Fruit fly (Drosophila melanogaster) whole organism: Measurements from ENCODE around the gene CG12576.

Source experiments
- CG8478 ChIP-seq: fragments of >200 bp; optimal IDR thresholded peaks from 2 replicates; lab custom pipeline; 2018; ENCODE audit warnings: inconsistent platforms
- Dll ChIP-seq: fragments of >200 bp; optimal IDR thresholded peaks from 2 replicates; lab custom pipeline; 2017
- EcR ChIP-seq, 2 experiments: fragments of >200 bp; optimal IDR thresholded peaks; 2 replicates each; lab custom pipeline; 2017; ENCODE audit warnings: missing biosample characterization in 2 of 2, missing genetic modification characterization in 2 of 2, missing genetic modification reagents in 2 of 2
- pan ChIP-seq: fragments of >200 bp; optimal IDR thresholded peaks from 2 replicates; lab custom pipeline; 2017
- psq ChIP-seq: fragments of >200 bp; optimal IDR thresholded peaks from 2 replicates; lab custom pipeline; 2017
- usp ChIP-seq: fragments of >200 bp; optimal IDR thresholded peaks from 2 replicates; lab custom pipeline; 2017; ENCODE audit warnings: missing biosample characterization, missing genetic modification characterization, mixed read lengths

Gene CG12576

dm6 chrX:22481860-22482544 lies at the start of gene CG12576, which contains the start of gene Cp110:
CG12576 (minus strand) TSS chrX:22482357.
Cp110 (plus strand) TSS chrX:22482082.
- no peak for TF ChIP-seq CG8478 (lab: Kevin White, UChicago)
- TF ChIP-seq psq (lab: Kevin White, UChicago) = no peak
- no peak for TF ChIP-seq Dll (lab: Kevin White, UChicago)
- TF ChIP-seq pan (lab: Kevin White, UChicago) = no peak

dm6 chrX:22529664-22530321 lies 47.6 kb upstream of the CG12576 start, which contains the start of gene S6kII:
S6kII (plus strand) TSS chrX:22529964.
- no peak for TF ChIP-seq pan (lab: Kevin White, UChicago)
- TF ChIP-seq psq (lab: Kevin White, UChicago) = no peak
- no peak for TF ChIP-seq EcR (GFP tag; optimal IDR thresholded peaks at IDR 0.05; lab: Kevin White, UChicago)
- TF ChIP-seq Dll (lab: Kevin White, UChicago) = no peak
- TF ChIP-seq CG8478 (lab: Kevin White, UChicago) = no peak
- no peak for TF ChIP-seq usp (GFP tag; lab: Kevin White, UChicago)

- TF ChIP-seq Dll (lab: Kevin White, UChicago) (no peak), psq (lab: Kevin White, UChicago) (no peak), CG8478 (lab: Kevin White, UChicago) (no peak), usp (GFP tag; lab: Kevin White, UChicago) (no peak), EcR (GFP tag; optimal IDR thresholded peaks at IDR 0.05; lab: Kevin White, UChicago) (no peak), pan (lab: Kevin White, UChicago) (no peak)
These were observed 45.1 kb upstream of the CG12576 start for dm6 chrX:22527210-22527609.

dm6 chrX:22514948-22515347 lies 32.8 kb upstream of the CG12576 start, which contains the start of gene CG17600:
CG17600 (plus strand) TSS chrX:22515197.
- TF ChIP-seq usp (GFP tag; lab: Kevin White, UChicago) = no peak
- no peak for TF ChIP-seq Dll (lab: Kevin White, UChicago)
- TF ChIP-seq psq (lab: Kevin White, UChicago) = no peak
- no peak for TF ChIP-seq EcR (GFP tag; optimal IDR thresholded peaks at IDR 0.05; lab: Kevin White, UChicago)
- no peak for TF ChIP-seq CG8478 (lab: Kevin White, UChicago)
- TF ChIP-seq pan (lab: Kevin White, UChicago) = no peak

dm6 chrX:22512071-22512470 lies 29.9 kb upstream of the CG12576 start:
- no peak for TF ChIP-seq psq (lab: Kevin White, UChicago)
- no peak for TF ChIP-seq EcR (GFP tag; optimal IDR thresholded peaks at IDR 0.05; lab: Kevin White, UChicago)
- no peak for TF ChIP-seq pan (lab: Kevin White, UChicago)
- TF ChIP-seq Dll (lab: Kevin White, UChicago) = no peak
- TF ChIP-seq CG8478 (lab: Kevin White, UChicago) = no peak
- no peak for TF ChIP-seq usp (GFP tag; lab: Kevin White, UChicago)

dm6 chrX:22510776-22511175 lies 28.6 kb upstream of the CG12576 start:
- no peak for TF ChIP-seq EcR (GFP tag; optimal IDR thresholded peaks at IDR 0.05; lab: Kevin White, UChicago)
- TF ChIP-seq pan (lab: Kevin White, UChicago) = no peak

- TF ChIP-seq usp (GFP tag; lab: Kevin White, UChicago) (no peak), CG8478 (lab: Kevin White, UChicago) (no peak), pan (lab: Kevin White, UChicago) (no peak), psq (lab: Kevin White, UChicago) (no peak)
These were observed 26.9 kb upstream of the CG12576 start for dm6 chrX:22509085-22509484.

- TF ChIP-seq CG8478 (lab: Kevin White, UChicago) (no peak), EcR (GFP tag; optimal IDR thresholded peaks at IDR 0.05; lab: Kevin White, UChicago) (no peak), Dll (lab: Kevin White, UChicago) (no peak), psq (lab: Kevin White, UChicago) (no peak), usp (GFP tag; lab: Kevin White, UChicago) (no peak), pan (lab: Kevin White, UChicago) (no peak)
These were observed 20.1 kb upstream of the CG12576 start for dm6 chrX:22502225-22502624.

- TF ChIP-seq pan (lab: Kevin White, UChicago) = no peak
- no peak for TF ChIP-seq CG8478 (lab: Kevin White, UChicago)
- TF ChIP-seq psq (lab: Kevin White, UChicago) = no peak
- no peak for TF ChIP-seq EcR (GFP tag; optimal IDR thresholded peaks at IDR 0.05; lab: Kevin White, UChicago)
- no peak for TF ChIP-seq Dll (lab: Kevin White, UChicago)
- no peak for TF ChIP-seq usp (GFP tag; lab: Kevin White, UChicago)
These were observed 17.4 kb upstream of the CG12576 start for dm6 chrX:22499557-22499956.

dm6 chrX:22491028-22491769 lies 9.0 kb upstream of the CG12576 start:
- no peak for TF ChIP-seq usp (GFP tag; lab: Kevin White, UChicago)
- no peak for TF ChIP-seq pan (lab: Kevin White, UChicago)
- TF ChIP-seq CG8478 (lab: Kevin White, UChicago) = no peak
- no peak for TF ChIP-seq psq (lab: Kevin White, UChicago)
- no peak for TF ChIP-seq EcR (GFP tag; optimal IDR thresholded peaks at IDR 0.05; lab: Kevin White, UChicago)
- no peak for TF ChIP-seq Dll (lab: Kevin White, UChicago)

dm6 chrX:22490584-22490983 lies 8.4 kb upstream of the CG12576 start:
- TF ChIP-seq usp (GFP tag; lab: Kevin White, UChicago) = no peak
- TF ChIP-seq Dll (lab: Kevin White, UChicago) = no peak
- no peak for TF ChIP-seq CG8478 (lab: Kevin White, UChicago)
- no peak for TF ChIP-seq pan (lab: Kevin White, UChicago)
- no peak for TF ChIP-seq EcR (GFP tag; optimal IDR thresholded peaks at IDR 0.05; lab: Kevin White, UChicago)
